Fruit fly (Drosophila melanogaster): ENCODE measurements around the gene Raf.

The Raf gene

dm6 chrX:2270557-2270930 lies 24.7 kb upstream of the Raf start, which contains the start of gene CG2924 (continued):
- TF ChIP-seq HLHmδ (GFP tag; optimal IDR thresholded peaks at IDR 0.05) (peak; percentile 33), CG10267 (tag; optimal IDR thresholded peaks at IDR 0.05) (peak; percentile 69), aop (GFP tag; IDR thresholded peaks at IDR 0.05) (no peak), CG31441 (GFP tag; IDR thresholded peaks at IDR 0.05) (no peak), CG16815 (GFP tag; optimal IDR thresholded peaks at IDR 0.05) (no peak), NC2α (GFP tag; optimal IDR thresholded peaks at IDR 0.05) (peak; percentile 6), CG15011 (GFP tag; optimal IDR thresholded peaks at IDR 0.05) (no peak), CG8765 (GFP tag; IDR thresholded peaks at IDR 0.05) (peak; percentile 61), CG10321 (GFP tag; IDR thresholded peaks at IDR 0.05) (no peak), E2f2 (GFP tag; IDR thresholded peaks at IDR 0.05) (peak; percentile 95), Opbp (GFP tag; IDR thresholded peaks at IDR 0.05; ENCODE audit: partially characterized antibody) (peak; percentile 100), Fer3 (tag; optimal IDR thresholded peaks at IDR 0.05) (no peak), bowl (GFP tag; IDR thresholded peaks at IDR 0.05) (no peak), CG6175 (GFP tag; IDR thresholded peaks at IDR 0.05) (no peak), Stat92E (GFP tag; optimal IDR thresholded peaks at IDR 0.05) (peak in 1 of 3 experiments; percentile 4), usp (GFP tag; optimal IDR thresholded peaks at IDR 0.05) (no peak), Xbp1 (GFP tag; optimal IDR thresholded peaks at IDR 0.05) (peak; percentile 80), Taf1 (GFP tag; IDR thresholded peaks at IDR 0.05) (no peak), Nf-YA (GFP tag; IDR thresholded peaks at IDR 0.05) (no peak), CG9817 (tag; optimal IDR thresholded peaks at IDR 0.05) (peak; percentile 65), pnt (GFP tag; optimal IDR thresholded peaks at IDR 0.05) (peak; percentile 21), CG10274 (GFP tag; optimal IDR thresholded peaks at IDR 0.05) (no peak), CG10979 (tag; optimal IDR thresholded peaks at IDR 0.05) (peak; percentile 0), gsb-n (tag; optimal IDR thresholded peaks at IDR 0.05) (peak; percentile 51), Hr78 (GFP tag; optimal IDR thresholded peaks at IDR 0.05) (no peak), CG12769 (tag; optimal IDR thresholded peaks at IDR 0.05) (peak; percentile 73), zf30C (GFP tag; optimal IDR thresholded peaks at IDR 0.05) (peak; percentile 72), HHEX (GFP tag; optimal IDR thresholded peaks at IDR 0.05) (no peak), Ets65A (GFP tag) (peak; percentile 94), CG11398 (GFP tag; optimal IDR thresholded peaks at IDR 0.05) (no peak), chm (GFP tag; IDR thresholded peaks at IDR 0.05) (peak; percentile 64), nau (GFP tag; optimal IDR thresholded peaks at IDR 0.05) (no peak), CG3407 (GFP tag; optimal IDR thresholded peaks at IDR 0.05) (no peak), CG7357 (GFP tag; IDR thresholded peaks at IDR 0.05) (no peak), lola (GFP tag; optimal IDR thresholded peaks at IDR 0.05) (no peak), sna (GFP tag; IDR thresholded peaks at IDR 0.05; ENCODE audit: partially characterized antibody) (peak; percentile 99), Sox102F (GFP tag; optimal IDR thresholded peaks at IDR 0.05) (no peak), gro (GFP tag; optimal IDR thresholded peaks at IDR 0.05) (peak; percentile 89), Spps (tag; optimal IDR thresholded peaks at IDR 0.05) (no peak), vnd (GFP tag; IDR thresholded peaks at IDR 0.05; ENCODE audit: partially characterized antibody) (peak; percentile 98), cas (GFP tag; IDR thresholded peaks at IDR 0.05) (peak; percentile 56; the same call in 1 of the 2 replicates), Dbx (GFP tag; IDR thresholded peaks at IDR 0.05) (peak; percentile 91), fru (optimal IDR thresholded peaks at IDR 0.05) (no peak), CG9876 (GFP tag; optimal IDR thresholded peaks at IDR 0.05) (peak; percentile 59), maf-S (GFP tag; optimal IDR thresholded peaks at IDR 0.05) (peak; percentile 30), Bteb2 (GFP tag; optimal IDR thresholded peaks at IDR 0.05) (peak; percentile 50), disco-r (GFP tag; optimal IDR thresholded peaks at IDR 0.05) (peak; percentile 47), Atf6 (GFP tag; IDR thresholded peaks at IDR 0.05) (no peak), ken (GFP tag; IDR thresholded peaks at IDR 0.05) (peak; percentile 64; the same call in 1 of the 3 replicates), gem (tag; optimal IDR thresholded peaks at IDR 0.05) (peak; percentile 3), CG16813 (GFP tag; IDR thresholded peaks at IDR 0.05; ENCODE audit: partially characterized antibody) (peak; percentile 100)
